Worm (Caenorhabditis elegans) whole organism, mixed stage, embryonic: ENCODE measurements around the gene M117.6.

Experiments used
- M03D4.4 ChIP-seq: sonication (generic microtip); optimal IDR thresholded peaks from 2 replicates; lab custom pipeline; 2017; ENCODE audit warnings: mild to moderate bottlenecking, missing genetic modification characterization, missing compliant biosample characterization
- bed-3 ChIP-seq: fragments of 200-800 bp; sonication (Bioruptor generic); optimal IDR thresholded peaks from 3 replicates; lab custom pipeline; 2018; ENCODE audit warnings: mild to moderate bottlenecking, missing genetic modification characterization, moderate library complexity, missing compliant biosample characterization
- blmp-1 ChIP-seq: fragments of 150-350 bp; optimal IDR thresholded peaks from 2 replicates; lab custom pipeline; 2014; ENCODE audit warnings: missing biosample characterization, missing genetic modification characterization
- ceh-39 ChIP-seq: fragments of 150-350 bp; optimal IDR thresholded peaks from 2 replicates; lab custom pipeline; 2014; ENCODE audit warnings: missing biosample characterization, missing genetic modification characterization
- ceh-43 ChIP-seq: fragments of 200-800 bp; sonication (Bioruptor generic); optimal IDR thresholded peaks from 2 replicates; lab custom pipeline; 2018; ENCODE audit warnings: mild to moderate bottlenecking, missing genetic modification characterization, moderate library complexity, missing compliant biosample characterization
- ces-1 ChIP-seq: fragments of 150-350 bp; optimal IDR thresholded peaks from 2 replicates; lab custom pipeline; 2014; ENCODE audit warnings: missing biosample characterization, missing genetic modification reagents, missing genetic modification characterization
- cnd-1 ChIP-seq: fragments of 200-800 bp; sonication (Bioruptor generic); optimal IDR thresholded peaks from 2 replicates; lab custom pipeline; 2018; ENCODE audit warnings: mild to moderate bottlenecking, missing genetic modification characterization, missing compliant biosample characterization
- drap-1 ChIP-seq: fragments of 200-800 bp; sonication (Bioruptor generic); optimal IDR thresholded peaks from 3 replicates; lab custom pipeline; 2018; ENCODE audit warnings: mild to moderate bottlenecking, missing genetic modification characterization, missing compliant biosample characterization
- elt-1 ChIP-seq: sonication (generic microtip); optimal IDR thresholded peaks from 2 replicates; lab custom pipeline; 2017; ENCODE audit warnings: missing genetic modification characterization, mild to moderate bottlenecking, missing compliant biosample characterization, antibody characterized with exemption, moderate library complexity, borderline replicate concordance; ENCODE audit not compliant: insufficient read depth
- elt-3 ChIP-seq: fragments of 150-350 bp; optimal IDR thresholded peaks from 2 replicates; lab custom pipeline; 2014; ENCODE audit warnings: missing biosample characterization, missing genetic modification characterization
- flh-1 ChIP-seq: fragments of 200-800 bp; sonication (Bioruptor generic); optimal IDR thresholded peaks from 2 replicates; lab custom pipeline; 2018; ENCODE audit warnings: mild to moderate bottlenecking, missing genetic modification characterization, moderate library complexity, missing compliant biosample characterization
- ham-2 ChIP-seq: fragments of 200-800 bp; sonication (Bioruptor generic); optimal IDR thresholded peaks from 2 replicates; lab custom pipeline; 2018; ENCODE audit warnings: mild to moderate bottlenecking, missing genetic modification characterization, missing compliant biosample characterization
- hlh-1 ChIP-seq: fragments of 150-350 bp; optimal IDR thresholded peaks from 2 replicates; lab custom pipeline; 2014; ENCODE audit warnings: missing biosample characterization, missing genetic modification reagents, missing genetic modification characterization
- lin-32 ChIP-seq: fragments of 200-800 bp; sonication (Bioruptor generic); optimal IDR thresholded peaks from 2 replicates; lab custom pipeline; 2018; ENCODE audit warnings: mild to moderate bottlenecking, missing genetic modification characterization, missing compliant biosample characterization
- lsy-2 ChIP-seq: fragments of 150-350 bp; optimal IDR thresholded peaks from 2 replicates; lab custom pipeline; 2014; ENCODE audit warnings: missing biosample characterization, missing genetic modification characterization
- mab-5 ChIP-seq: fragments of 150-350 bp; optimal IDR thresholded peaks from 2 replicates; lab custom pipeline; 2014; ENCODE audit warnings: missing biosample characterization, missing genetic modification characterization
- mep-1 ChIP-seq: fragments of 150-350 bp; optimal IDR thresholded peaks from 2 replicates; lab custom pipeline; 2017; ENCODE audit warnings: missing biosample characterization, missing genetic modification reagents, missing genetic modification characterization, inconsistent platforms
- mls-2 ChIP-seq: sonication (generic microtip); optimal IDR thresholded peaks from 2 replicates; lab custom pipeline; 2016; ENCODE audit warnings: mild to moderate bottlenecking, missing genetic modification characterization, moderate library complexity, missing compliant biosample characterization
- nhr-12 ChIP-seq: fragments of 150-350 bp; optimal IDR thresholded peaks from 2 replicates; lab custom pipeline; 2014; ENCODE audit warnings: missing biosample characterization, missing genetic modification characterization
- nhr-2 ChIP-seq: fragments of 150-350 bp; optimal IDR thresholded peaks from 2 replicates; lab custom pipeline; 2014; ENCODE audit warnings: missing biosample characterization, missing genetic modification characterization
- nhr-237 ChIP-seq: fragments of 150-350 bp; optimal IDR thresholded peaks from 2 replicates; lab custom pipeline; 2014; ENCODE audit warnings: missing biosample characterization, missing genetic modification characterization
- nhr-28 ChIP-seq: fragments of 150-350 bp; optimal IDR thresholded peaks from 2 replicates; lab custom pipeline; 2014; ENCODE audit warnings: missing biosample characterization, missing genetic modification characterization
- nhr-76 ChIP-seq: sonication (generic microtip); optimal IDR thresholded peaks from 2 replicates; lab custom pipeline; 2017; ENCODE audit warnings: missing biosample characterization, missing genetic modification characterization
- pha-4 ChIP-seq: fragments of 150-350 bp; optimal IDR thresholded peaks from 2 replicates; lab custom pipeline; 2018; ENCODE audit warnings: missing biosample characterization, missing genetic modification reagents, missing genetic modification characterization
- sem-2 ChIP-seq: fragments of 200-800 bp; sonication (Bioruptor generic); optimal IDR thresholded peaks from 2 replicates; lab custom pipeline; 2018; ENCODE audit warnings: mild to moderate bottlenecking, missing genetic modification characterization, missing compliant biosample characterization
- snpc-4 ChIP-seq: fragments of 150-350 bp; optimal IDR thresholded peaks from 2 replicates; lab custom pipeline; 2014; ENCODE audit warnings: missing biosample characterization, missing genetic modification characterization
- sptf-1 ChIP-seq: sonication (generic microtip); optimal IDR thresholded peaks from 2 replicates; lab custom pipeline; 2017; ENCODE audit warnings: mild to moderate bottlenecking, missing genetic modification characterization, moderate library complexity, missing compliant biosample characterization
- unc-120 ChIP-seq: sonication (generic microtip); optimal IDR thresholded peaks from 2 replicates; lab custom pipeline; 2017; ENCODE audit warnings: missing genetic modification characterization, missing compliant biosample characterization; ENCODE audit not compliant: poor library complexity, severe bottlenecking
- unc-39 ChIP-seq: fragments of 150-350 bp; optimal IDR thresholded peaks from 2 replicates; lab custom pipeline; 2014; ENCODE audit warnings: missing biosample characterization, missing genetic modification characterization
- unc-62 ChIP-seq: fragments of 150-350 bp; optimal IDR thresholded peaks from 2 replicates; lab custom pipeline; 2014; ENCODE audit warnings: missing biosample characterization, missing genetic modification reagents, missing genetic modification characterization
- zip-8 ChIP-seq: fragments of 150-350 bp; optimal IDR thresholded peaks from 2 replicates; lab custom pipeline; 2014; ENCODE audit warnings: missing biosample characterization, missing genetic modification characterization

The M117.6 gene

DNA sequence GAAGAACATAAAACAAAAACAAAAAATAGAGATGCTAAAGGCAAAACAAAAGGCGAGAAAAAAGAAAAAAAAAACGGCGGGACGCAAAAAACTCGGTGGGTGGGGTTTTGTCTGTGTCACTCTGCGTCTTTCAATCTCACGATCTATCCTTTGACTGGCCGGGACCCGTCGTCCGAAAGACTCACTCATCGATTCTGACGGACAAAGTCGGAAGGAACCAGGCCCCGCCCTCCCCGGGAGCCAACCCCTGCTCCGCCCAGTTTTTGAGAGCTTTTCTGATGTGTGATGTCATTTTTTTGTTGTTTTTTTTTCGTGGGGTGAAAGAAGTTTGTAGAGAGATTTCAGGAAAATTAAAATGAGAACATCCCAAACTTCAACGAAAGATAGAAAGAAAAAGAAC, 34.7 kb downstream of the M117.6 start:
- no peak for TF ChIP-seq ceh-39 (tag; lab: Kevin White, UChicago)
- peak; percentile 73 for TF ChIP-seq ces-1

ce11 chrIV:11792495-11792894, 35.4 kb downstream of the M117.6 start, which contains the start of gene H01G02.3:
TSS of gene H01G02.3 (minus strand) at chrIV:11792595.
- TF ChIP-seq lsy-2 (tag; lab: Kevin White, UChicago) = no peak
- TF ChIP-seq nhr-28 (tag; lab: Kevin White, UChicago) = no peak
- no peak for TF ChIP-seq nhr-2 (tag; lab: Kevin White, UChicago)
- TF ChIP-seq nhr-76 = no peak
- no peak for TF ChIP-seq bed-3 (GFP tag; lab: Kevin White, UChicago)
- no peak for TF ChIP-seq unc-39 (tag; lab: Kevin White, UChicago)
- TF ChIP-seq blmp-1 (tag; lab: Kevin White, UChicago) = no peak
- no peak for TF ChIP-seq ces-1
- TF ChIP-seq sptf-1 (tag; lab: Kevin White, UChicago) = no peak
- no peak for TF ChIP-seq flh-1 (GFP tag; lab: Kevin White, UChicago)
- TF ChIP-seq unc-120 = no peak
- no peak for TF ChIP-seq drap-1

ce11 chrIV:11788383-11788963, 39.4 kb downstream of the M117.6 start:
- TF ChIP-seq unc-62 (no peak), unc-120 (no peak), lsy-2 (tag; lab: Kevin White, UChicago) (no peak), elt-3 (no peak), blmp-1 (tag; lab: Kevin White, UChicago) (no peak), unc-39 (tag; lab: Kevin White, UChicago) (no peak), sem-2 (GFP tag; lab: Kevin White, UChicago) (no peak), ces-1 (peak; percentile 92)

DNA sequence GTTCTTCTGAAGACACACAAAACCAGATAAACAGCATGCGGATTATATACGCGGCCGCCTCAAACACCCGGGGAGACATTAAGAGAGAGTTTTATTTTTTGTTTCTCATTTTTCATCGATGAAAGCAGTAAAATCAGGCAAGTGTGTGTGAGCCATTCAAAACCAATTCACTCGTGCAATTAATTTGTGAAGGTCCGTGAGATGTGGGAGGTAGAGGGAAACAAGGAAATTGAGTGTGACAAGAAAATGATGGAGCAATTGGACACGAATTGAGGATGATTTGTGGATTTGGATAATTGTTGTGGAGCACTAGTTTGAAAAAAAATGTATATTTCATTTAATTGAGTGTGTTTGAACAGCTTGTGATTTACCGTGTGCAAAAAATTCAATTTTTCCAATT, 40.1 kb downstream of the M117.6 start:
- no peak for TF ChIP-seq ceh-43 (GFP tag; lab: Kevin White, UChicago)
- no peak for TF ChIP-seq pha-4 (tag; lab: Kevin White, UChicago)
- no peak for TF ChIP-seq cnd-1 (tag; lab: Kevin White, UChicago)
- no peak for TF ChIP-seq unc-120
- no peak for TF ChIP-seq elt-1 (tag; lab: Kevin White, UChicago)
- no peak for TF ChIP-seq lsy-2 (tag; lab: Kevin White, UChicago)
- no peak for TF ChIP-seq M03D4.4
- TF ChIP-seq sptf-1 (tag; lab: Kevin White, UChicago) = no peak
- no peak for TF ChIP-seq nhr-237 (tag; lab: Kevin White, UChicago)

- TF ChIP-seq ces-1 = peak; percentile 84
- TF ChIP-seq elt-1 (tag; lab: Kevin White, UChicago) = no peak
These were observed 42.7 kb downstream of the M117.6 start for ce11 chrIV:11785064-11785840.

- TF ChIP-seq ces-1 (peak; percentile 94), mab-5 (tag; lab: Kevin White, UChicago) (no peak), nhr-28 (tag; lab: Kevin White, UChicago) (no peak), nhr-12 (tag; lab: Kevin White, UChicago) (no peak)
These were observed 45.1 kb downstream of the M117.6 start for ce11 chrIV:11782846-11783245.

DNA sequence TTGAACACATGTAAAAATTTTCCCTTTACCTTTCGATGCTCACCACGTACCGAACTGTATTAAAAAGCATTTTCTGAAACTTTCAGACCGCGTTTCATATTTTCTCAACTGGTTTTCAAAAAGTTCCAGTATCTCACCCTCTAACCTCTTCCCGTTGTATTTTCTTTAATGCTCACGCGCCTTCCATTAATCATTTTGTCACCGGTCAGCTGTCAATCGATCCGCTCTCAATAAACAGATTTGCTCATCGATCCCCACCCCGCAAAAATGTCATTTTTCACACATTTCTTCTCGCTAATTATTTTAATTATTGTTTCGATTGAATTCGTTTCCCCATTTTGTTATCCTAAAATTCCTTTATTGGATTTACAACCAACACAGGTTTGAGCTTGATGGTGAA, 48.9 kb downstream of the M117.6 start, which contains the start of gene lpr-2:
Gene lpr-2, plus strand, starts transcription at position 189 of the 400 bp plus-strand sequence.
- TF ChIP-seq sptf-1 (tag; lab: Kevin White, UChicago) (no peak), ceh-43 (GFP tag; lab: Kevin White, UChicago) (no peak), bed-3 (GFP tag; lab: Kevin White, UChicago) (no peak), snpc-4 (tag; lab: Kevin White, UChicago) (no peak), mep-1 (tag; lab: Kevin White, UChicago) (no peak), zip-8 (tag; lab: Kevin White, UChicago) (no peak), flh-1 (GFP tag; lab: Kevin White, UChicago) (no peak), elt-1 (tag; lab: Kevin White, UChicago) (no peak), unc-62 (peak; percentile 66), lin-32 (GFP tag; lab: Kevin White, UChicago) (no peak), hlh-1 (peak; percentile 80), mab-5 (tag; lab: Kevin White, UChicago) (peak; percentile 54), mls-2 (no peak), ces-1 (no peak), ceh-39 (tag; lab: Kevin White, UChicago) (no peak), ham-2 (GFP tag; lab: Kevin White, UChicago) (no peak)
